Worm (Caenorhabditis elegans) whole organism, mixed stage, embryonic: Measurements from ENCODE around the gene Y46H3C.7.

ENCODE experiments used
- ceh-83 ChIP-seq: fragments of 200-800 bp; sonication (Bioruptor generic); optimal IDR thresholded peaks from 2 replicates; lab custom pipeline; 2018; ENCODE audit warnings: mild to moderate bottlenecking, missing genetic modification characterization, missing compliant biosample characterization
- cnd-1 ChIP-seq: fragments of 200-800 bp; sonication (Bioruptor generic); optimal IDR thresholded peaks from 2 replicates; lab custom pipeline; 2018; ENCODE audit warnings: mild to moderate bottlenecking, missing genetic modification characterization, missing compliant biosample characterization
- elt-1 ChIP-seq: sonication (generic microtip); optimal IDR thresholded peaks from 2 replicates; lab custom pipeline; 2017; ENCODE audit warnings: missing genetic modification characterization, mild to moderate bottlenecking, missing compliant biosample characterization, antibody characterized with exemption, moderate library complexity, borderline replicate concordance; ENCODE audit not compliant: insufficient read depth
- elt-3 ChIP-seq: fragments of 150-350 bp; optimal IDR thresholded peaks from 2 replicates; lab custom pipeline; 2014; ENCODE audit warnings: missing biosample characterization, missing genetic modification characterization
- lin-13 ChIP-seq: fragments of 150-350 bp; optimal IDR thresholded peaks from 2 replicates; lab custom pipeline; 2014; ENCODE audit warnings: missing biosample characterization, missing genetic modification characterization
- lsy-2 ChIP-seq: fragments of 150-350 bp; optimal IDR thresholded peaks from 2 replicates; lab custom pipeline; 2014; ENCODE audit warnings: missing biosample characterization, missing genetic modification characterization
- mep-1 ChIP-seq: fragments of 150-350 bp; optimal IDR thresholded peaks from 2 replicates; lab custom pipeline; 2017; ENCODE audit warnings: missing biosample characterization, missing genetic modification reagents, missing genetic modification characterization, inconsistent platforms
- nhr-12 ChIP-seq: fragments of 150-350 bp; optimal IDR thresholded peaks from 2 replicates; lab custom pipeline; 2014; ENCODE audit warnings: missing biosample characterization, missing genetic modification characterization
- snpc-4 ChIP-seq: fragments of 150-350 bp; optimal IDR thresholded peaks from 2 replicates; lab custom pipeline; 2014; ENCODE audit warnings: missing biosample characterization, missing genetic modification characterization
- sptf-1 ChIP-seq: sonication (generic microtip); optimal IDR thresholded peaks from 2 replicates; lab custom pipeline; 2017; ENCODE audit warnings: mild to moderate bottlenecking, missing genetic modification characterization, moderate library complexity, missing compliant biosample characterization
- unc-120 ChIP-seq: sonication (generic microtip); optimal IDR thresholded peaks from 2 replicates; lab custom pipeline; 2017; ENCODE audit warnings: missing genetic modification characterization, missing compliant biosample characterization; ENCODE audit not compliant: poor library complexity, severe bottlenecking
- unc-62 ChIP-seq: fragments of 150-350 bp; optimal IDR thresholded peaks from 2 replicates; lab custom pipeline; 2014; ENCODE audit warnings: missing biosample characterization, missing genetic modification reagents, missing genetic modification characterization
- zip-8 ChIP-seq: fragments of 150-350 bp; optimal IDR thresholded peaks from 2 replicates; lab custom pipeline; 2014; ENCODE audit warnings: missing biosample characterization, missing genetic modification characterization

DNA sequence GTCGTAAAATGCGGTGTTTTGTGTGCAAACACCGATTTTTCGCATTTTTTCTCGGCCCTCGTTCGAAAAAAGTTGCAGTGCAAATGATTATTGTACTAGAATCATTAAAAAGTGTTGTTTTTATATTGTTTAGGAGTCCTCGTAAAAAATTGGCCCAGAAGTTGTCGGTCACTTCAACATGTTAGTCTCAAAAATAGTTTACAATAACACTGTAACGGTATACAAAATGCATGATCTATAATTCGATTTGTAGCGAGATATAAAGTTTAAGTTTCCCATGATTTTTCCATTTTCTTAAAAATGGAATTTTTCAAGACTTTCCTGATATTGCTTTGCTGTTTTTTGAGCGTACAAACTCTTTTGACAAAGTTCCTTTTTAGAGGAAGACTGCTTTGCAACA is 26.9 kb downstream of the Y46H3C.7 start, which contains the start of gene K04F1.8:
- no peak for TF ChIP-seq unc-62 (GFP tag; lab: Kevin White, UChicago)
- no peak for TF ChIP-seq unc-120
- TF ChIP-seq sptf-1 (tag; lab: Kevin White, UChicago), result no peak
- no peak for TF ChIP-seq mep-1
- no peak for TF ChIP-seq elt-1 (tag; lab: Kevin White, UChicago)
- TF ChIP-seq lin-13 (tag; lab: Kevin White, UChicago), result no peak
- no peak for TF ChIP-seq elt-3 (tag; lab: Kevin White, UChicago)
- TF ChIP-seq cnd-1 (tag; lab: Kevin White, UChicago), result no peak
- no peak for TF ChIP-seq lsy-2 (tag; lab: Kevin White, UChicago)
- no peak for TF ChIP-seq ceh-83 (GFP tag; lab: Kevin White, UChicago)
- no peak for TF ChIP-seq snpc-4
- no peak for TF ChIP-seq nhr-12 (tag; lab: Kevin White, UChicago)
- TF ChIP-seq zip-8 (tag; lab: Kevin White, UChicago), result no peak
